Worm (Caenorhabditis elegans) whole organism, L4/young adult: ENCODE measurements around the gene Y54G2A.44.
A peak's percentile ranks its signal among the peaks of the same experiment; 100 is the strongest.
"Not testable (repeated sequence)": the region's sequence is repeated elsewhere in the genome, so short reads cannot be mapped to it uniquely, and the experiment has no call there.

Source experiments
- W03F9.2 ChIP-seq: fragments of 150-350 bp; optimal IDR thresholded peaks from 2 replicates; lab custom pipeline; 2014; ENCODE audit warnings: missing biosample characterization, missing genetic modification characterization
- dao-5 ChIP-seq: sonication (generic microtip); optimal IDR thresholded peaks from 2 replicates; lab custom pipeline; 2016; ENCODE audit warnings: missing genotype, missing genetic modification characterization, moderate library complexity, missing compliant biosample characterization
- him-1 ChIP-seq: sonication (generic microtip); optimal IDR thresholded peaks from 2 replicates; lab custom pipeline; 2016; ENCODE audit warnings: missing genotype, missing genetic modification reagents, missing genetic modification characterization, missing compliant biosample characterization

The Y54G2A.44 gene

ce11 chrIV:2801558-2801957 is at the start of gene Y54G2A.44:
Gene Y54G2A.44, plus strand, starts transcription at chrIV:2801858.
- not testable (repeated sequence) for TF ChIP-seq W03F9.2 (tag; lab: Kevin White, UChicago); him-1 (tag; lab: Kevin White, UChicago); dao-5

- TF ChIP-seq him-1 (tag; lab: Kevin White, UChicago) (no peak), dao-5 (no peak)
These were observed 48.1 kb upstream of the Y54G2A.44 start for ce11 chrIV:2753541-2753940.

- TF ChIP-seq W03F9.2 (tag; lab: Kevin White, UChicago) (no peak), him-1 (tag; lab: Kevin White, UChicago) (no peak)
These were observed 43.6 kb upstream of the Y54G2A.44 start for ce11 chrIV:2758079-2758478.

ce11 chrIV:2759163-2759562 is 42.5 kb upstream of the Y54G2A.44 start, which contains the start of gene Y54G2A.38:
Gene Y54G2A.38, plus strand, starts transcription at chrIV:2759463.
- TF ChIP-seq dao-5 (no peak), him-1 (tag; lab: Kevin White, UChicago) (no peak), W03F9.2 (tag; lab: Kevin White, UChicago) (no peak)

- no peak for TF ChIP-seq dao-5
- no peak for TF ChIP-seq W03F9.2 (tag; lab: Kevin White, UChicago)
- TF ChIP-seq him-1 (tag; lab: Kevin White, UChicago) = no peak
These were observed 40.2 kb upstream of the Y54G2A.44 start for ce11 chrIV:2761477-2761876.

ce11 chrIV:2762380-2762779 is 39.3 kb upstream of the Y54G2A.44 start, which contains the start of gene Y54G2A.77:
Gene Y54G2A.77, plus strand, starts transcription at chrIV:2762680.
- TF ChIP-seq dao-5 = no peak
- no peak for TF ChIP-seq W03F9.2 (tag; lab: Kevin White, UChicago)
- TF ChIP-seq him-1 (tag; lab: Kevin White, UChicago) = no peak

- TF ChIP-seq him-1 (tag; lab: Kevin White, UChicago) = no peak
- TF ChIP-seq W03F9.2 (tag; lab: Kevin White, UChicago) = no peak
These were observed 37.5 kb upstream of the Y54G2A.44 start for ce11 chrIV:2764160-2764559.

- TF ChIP-seq him-1 (tag; lab: Kevin White, UChicago) (no peak), W03F9.2 (tag; lab: Kevin White, UChicago) (no peak), dao-5 (no peak)
These were observed 36.5 kb upstream of the Y54G2A.44 start for ce11 chrIV:2765048-2765708.

ce11 chrIV:2770067-2770466 is 31.6 kb upstream of the Y54G2A.44 start:
- TF ChIP-seq him-1 (tag; lab: Kevin White, UChicago) (no peak), W03F9.2 (tag; lab: Kevin White, UChicago) (no peak), dao-5 (no peak)

- no peak for TF ChIP-seq dao-5
- no peak for TF ChIP-seq W03F9.2 (tag; lab: Kevin White, UChicago)
- no peak for TF ChIP-seq him-1 (tag; lab: Kevin White, UChicago)
These were observed 30.8 kb upstream of the Y54G2A.44 start for ce11 chrIV:2770835-2771234.

- no peak for TF ChIP-seq dao-5
- TF ChIP-seq him-1 (tag; lab: Kevin White, UChicago) = no peak
- no peak for TF ChIP-seq W03F9.2 (tag; lab: Kevin White, UChicago)
These were observed 30.0 kb upstream of the Y54G2A.44 start, which contains the start of gene Y54G2A.11 for ce11 chrIV:2771692-2772091. Gene Y54G2A.11, minus strand, starts transcription at chrIV:2771792.

ce11 chrIV:2772209-2772851 is 29.3 kb upstream of the Y54G2A.44 start:
- no peak for TF ChIP-seq dao-5
- TF ChIP-seq W03F9.2 (tag; lab: Kevin White, UChicago) = no peak
- no peak for TF ChIP-seq him-1 (tag; lab: Kevin White, UChicago)

ce11 chrIV:2773382-2773979 is 28.2 kb upstream of the Y54G2A.44 start:
- TF ChIP-seq W03F9.2 (tag; lab: Kevin White, UChicago) (no peak), him-1 (tag; lab: Kevin White, UChicago) (no peak), dao-5 (no peak)

- TF ChIP-seq him-1 (tag; lab: Kevin White, UChicago) = no peak
- TF ChIP-seq W03F9.2 (tag; lab: Kevin White, UChicago) = peak; percentile 43
- no peak for TF ChIP-seq dao-5
These were observed 27.2 kb upstream of the Y54G2A.44 start for ce11 chrIV:2774500-2774899.
